Fruit fly (Drosophila melanogaster) whole organism, embryonic: ENCODE data around the gene CG9008.
A peak's percentile ranks its signal among the peaks of the same experiment; 100 is the strongest.

ENCODE experiments used
- BEAF-32 ChIP-seq: fragments of 200-800 bp; sonication (Bioruptor generic); optimal IDR thresholded peaks from 3 replicates; lab custom pipeline; 2017; ENCODE audit warnings: missing biosample characterization, missing genetic modification characterization, mild to moderate bottlenecking, moderate library complexity, missing genetic modification reagents
- CG10462 ChIP-seq: fragments of 200-800 bp; sonication (Bioruptor generic); optimal IDR thresholded peaks from 2 replicates; lab custom pipeline; 2016; ENCODE audit warnings: missing biosample characterization, missing genetic modification characterization
- CG11695 ChIP-seq: fragments of 200-800 bp; sonication (Bioruptor generic); IDR thresholded peaks from 3 replicates; pipeline ENCODE4 v1.3.6; 2022; ENCODE audit warnings: missing biosample characterization, missing genetic modification characterization
- CG13287 ChIP-seq: fragments of 200-800 bp; sonication (Bioruptor generic); IDR thresholded peaks from 2 replicates; pipeline ENCODE4 v1.3.6; 2022; ENCODE audit warnings: missing biosample characterization, missing genetic modification characterization; ENCODE audit not compliant: partially characterized antibody
- CG15514 ChIP-seq: fragments of 200-800 bp; sonication (Bioruptor generic); optimal IDR thresholded peaks from 3 replicates; lab custom pipeline; 2017; ENCODE audit warnings: missing biosample characterization, missing genetic modification characterization, mild to moderate bottlenecking, moderate library complexity, missing genetic modification reagents
- CG17385 ChIP-seq: fragments of 200-800 bp; sonication (Bioruptor generic); optimal IDR thresholded peaks from 3 replicates; lab custom pipeline; 2018; ENCODE audit warnings: missing biosample characterization, mild to moderate bottlenecking, missing genetic modification characterization
- CG2116 ChIP-seq: fragments of 200-800 bp; sonication (Bioruptor generic); optimal IDR thresholded peaks from 3 replicates; lab custom pipeline; 2018; ENCODE audit warnings: missing biosample characterization, mild to moderate bottlenecking, missing genetic modification characterization
- CG31224 ChIP-seq: fragments of 200-800 bp; sonication (Bioruptor generic); IDR thresholded peaks from 2 replicates; pipeline ENCODE4 v1.3.6; 2022; ENCODE audit warnings: missing biosample characterization, missing genetic modification characterization
- CG31365 ChIP-seq: fragments of 200-800 bp; sonication (Bioruptor generic); optimal IDR thresholded peaks from 2 replicates; lab custom pipeline; 2018; ENCODE audit warnings: missing biosample characterization, mild to moderate bottlenecking, missing genetic modification characterization
- CG34224 ChIP-seq: fragments of 200-800 bp; sonication (Bioruptor generic); IDR thresholded peaks from 3 replicates; pipeline ENCODE4 v1.3.6; 2022; ENCODE audit warnings: missing biosample characterization, missing genetic modification characterization; ENCODE audit not compliant: partially characterized antibody
- CG4617 ChIP-seq: fragments of 200-800 bp; sonication (Bioruptor generic); optimal IDR thresholded peaks from 3 replicates; lab custom pipeline; 2016; ENCODE audit warnings: missing biosample characterization, missing genetic modification characterization, borderline replicate concordance
- CG6813 ChIP-seq: fragments of 200-800 bp; sonication (Bioruptor generic); optimal IDR thresholded peaks from 2 replicates; lab custom pipeline; 2017; ENCODE audit warnings: missing biosample characterization, missing genetic modification characterization, mild to moderate bottlenecking, moderate library complexity, missing genetic modification reagents
- CG8478 ChIP-seq: fragments of >200 bp; optimal IDR thresholded peaks from 2 replicates; lab custom pipeline; 2018
- CG8765 ChIP-seq: fragments of 200-800 bp; sonication (Bioruptor generic); IDR thresholded peaks from 2 replicates; pipeline ENCODE4 v1.3.6; 2022; ENCODE audit warnings: missing biosample characterization, missing genetic modification characterization
- CG8924 ChIP-seq: fragments of 200-800 bp; optimal IDR thresholded peaks from 3 replicates; lab custom pipeline; 2019; ENCODE audit warnings: missing biosample characterization, mild to moderate bottlenecking, missing genetic modification characterization, moderate library complexity
- CG8944 ChIP-seq: fragments of 200-800 bp; sonication (Bioruptor generic); optimal IDR thresholded peaks from 3 replicates; lab custom pipeline; 2016; ENCODE audit warnings: missing biosample characterization, missing genetic modification characterization
- CG9609 ChIP-seq: fragments of 200-800 bp; sonication (Bioruptor generic); optimal IDR thresholded peaks from 3 replicates; lab custom pipeline; 2016; ENCODE audit warnings: missing biosample characterization, missing genetic modification characterization
- CG9797 ChIP-seq: fragments of 200-800 bp; sonication (Bioruptor generic); optimal IDR thresholded peaks from 3 replicates; lab custom pipeline; 2018; ENCODE audit warnings: missing biosample characterization, mild to moderate bottlenecking, missing genetic modification characterization
- Dp ChIP-seq: fragments of 200-800 bp; sonication (Bioruptor generic); optimal IDR thresholded peaks from 2 replicates; lab custom pipeline; 2018; ENCODE audit warnings: missing biosample characterization, mild to moderate bottlenecking, missing genetic modification characterization, moderate library complexity
- E2f2 ChIP-seq: fragments of 200-800 bp; sonication (Bioruptor generic); IDR thresholded peaks from 2 replicates; pipeline ENCODE4 v1.3.6; 2022; ENCODE audit warnings: missing biosample characterization, missing genetic modification characterization
- Ets97D ChIP-seq: fragments of 200-800 bp; sonication (Bioruptor generic); optimal IDR thresholded peaks from 3 replicates; lab custom pipeline; 2016; ENCODE audit warnings: missing biosample characterization, missing genetic modification characterization
- Kr ChIP-seq: fragments of 200-800 bp; sonication (Bioruptor generic); optimal IDR thresholded peaks from 2 replicates; lab custom pipeline; 2017; ENCODE audit warnings: missing biosample characterization, mild to moderate bottlenecking, missing genetic modification characterization
- MBD-R2 ChIP-seq: fragments of 200-800 bp; sonication (Bioruptor generic); IDR thresholded peaks from 2 replicates; pipeline ENCODE4 v1.3.6; 2022; ENCODE audit warnings: missing biosample characterization, missing genetic modification characterization
- MESR4 ChIP-seq: fragments of 200-800 bp; sonication (Bioruptor generic); optimal IDR thresholded peaks from 2 replicates; lab custom pipeline; 2018; ENCODE audit warnings: missing biosample characterization, mild to moderate bottlenecking, missing genetic modification characterization, moderate library complexity
- Myb ChIP-seq: fragments of 200-800 bp; sonication (Bioruptor generic); optimal IDR thresholded peaks from 2 replicates; lab custom pipeline; 2016; ENCODE audit warnings: missing biosample characterization, missing genetic modification characterization
- YL-1 ChIP-seq: fragments of 200-800 bp; sonication (Bioruptor generic); optimal IDR thresholded peaks from 3 replicates; lab custom pipeline; 2017; ENCODE audit warnings: missing biosample characterization, mild to moderate bottlenecking, missing genetic modification characterization
- amos ChIP-seq: fragments of 200-800 bp; sonication (Bioruptor generic); IDR thresholded peaks from 2 replicates; pipeline ENCODE4 v1.3.6; 2022; ENCODE audit warnings: missing biosample characterization, missing genetic modification characterization; ENCODE audit not compliant: partially characterized antibody
- crol ChIP-seq: fragments of 200-800 bp; sonication (Bioruptor generic); IDR thresholded peaks from 2 replicates; pipeline ENCODE4 v1.3.6; 2022; ENCODE audit warnings: missing biosample characterization, missing genetic modification characterization
- danr ChIP-seq: fragments of 200-800 bp; sonication (Bioruptor generic); IDR thresholded peaks from 2 replicates; pipeline ENCODE4 v1.3.6; 2022; ENCODE audit warnings: missing biosample characterization, missing genetic modification characterization
- fd64A ChIP-seq: fragments of 200-800 bp; sonication (Bioruptor generic); optimal IDR thresholded peaks from 3 replicates; lab custom pipeline; 2018; ENCODE audit warnings: missing biosample characterization, mild to moderate bottlenecking, missing genetic modification characterization
- gcm2 ChIP-seq: fragments of 200-800 bp; sonication (Bioruptor generic); optimal IDR thresholded peaks from 2 replicates; lab custom pipeline; 2016; ENCODE audit warnings: missing biosample characterization, missing genetic modification characterization
- gfzf ChIP-seq: fragments of 200-800 bp; sonication (Bioruptor generic); optimal IDR thresholded peaks from 2 replicates; lab custom pipeline; 2016; ENCODE audit warnings: missing biosample characterization, mild to moderate bottlenecking, missing genetic modification characterization, moderate library complexity
- grau ChIP-seq: fragments of 200-800 bp; optimal IDR thresholded peaks from 3 replicates; lab custom pipeline; 2019; ENCODE audit warnings: missing biosample characterization, mild to moderate bottlenecking, missing genetic modification characterization, moderate library complexity
- nau ChIP-seq: fragments of 200-800 bp; sonication (Bioruptor generic); optimal IDR thresholded peaks from 3 replicates; lab custom pipeline; 2017; ENCODE audit warnings: missing biosample characterization, mild to moderate bottlenecking, missing genetic modification characterization, missing genetic modification reagents
- peb ChIP-seq: fragments of 200-800 bp; sonication (Bioruptor generic); IDR thresholded peaks from 2 replicates; pipeline ENCODE4 v1.3.6; 2022; ENCODE audit warnings: missing biosample characterization, missing genetic modification characterization
- pzg ChIP-seq: fragments of 200-800 bp; sonication (Bioruptor generic); optimal IDR thresholded peaks from 3 replicates; lab custom pipeline; 2018; ENCODE audit warnings: missing biosample characterization, mild to moderate bottlenecking, missing genetic modification characterization, moderate library complexity
- ranshi ChIP-seq: fragments of 200-800 bp; sonication (Bioruptor generic); IDR thresholded peaks from 2 replicates; pipeline ENCODE4 v1.3.6; 2022; ENCODE audit warnings: missing biosample characterization, missing genetic modification characterization
- repo ChIP-seq: fragments of 200-800 bp; sonication (Bioruptor generic); optimal IDR thresholded peaks from 2 replicates; lab custom pipeline; 2016; ENCODE audit warnings: missing biosample characterization, missing genetic modification characterization
- wek ChIP-seq: fragments of 200-800 bp; sonication (Bioruptor generic); optimal IDR thresholded peaks from 3 replicates; lab custom pipeline; 2018; ENCODE audit warnings: missing biosample characterization, mild to moderate bottlenecking, missing genetic modification characterization, moderate library complexity

Gene CG9008

dm6 chr2L:13827557-13827956 is 47.6 kb upstream of the CG9008 start, which contains the start of gene PolG1:
PolG1 (minus strand) TSS chr2L:13827772.
- TF ChIP-seq CG9797 (GFP tag; lab: Kevin White, UChicago) (peak; percentile 64), BEAF-32 (GFP tag; lab: Kevin White, UChicago) (peak; percentile 28), Myb (GFP tag; lab: Kevin White, UChicago) (peak; percentile 81), YL-1 (GFP tag; lab: Kevin White, UChicago) (peak; percentile 24), amos (GFP tag; lab: Robert Waterston, UW) (0 out of 2 replicates have a peak, but pooled peaks have one; percentile 8), CG8765 (no peak), CG4617 (GFP tag; lab: Kevin White, UChicago) (peak; percentile 22), pzg (GFP tag; lab: Kevin White, UChicago) (peak; percentile 29), CG2116 (GFP tag; lab: Kevin White, UChicago) (peak; percentile 12), danr (GFP tag; lab: Robert Waterston, UW) (no peak), MBD-R2 (GFP tag; lab: Robert Waterston, UW) (peak; percentile 58), E2f2 (GFP tag; lab: Robert Waterston, UW) (peak; percentile 31), grau (tag; lab: Kevin White, UChicago) (no peak), MESR4 (peak; percentile 14), Dp (GFP tag; lab: Kevin White, UChicago) (peak; percentile 38), gcm2 (no peak), gfzf (GFP tag; lab: Kevin White, UChicago) (peak; percentile 66), repo (GFP tag; lab: Kevin White, UChicago) (no peak), CG34224 (GFP tag; lab: Robert Waterston, UW) (peak; percentile 20; the same call in 1 of the 3 replicates), CG6813 (no peak), CG13287 (GFP tag; lab: Robert Waterston, UW) (peak; percentile 28; the same call in 1 of the 2 replicates)
- TF ChIP-seq, all 482 proteins: peak for 15

- TF ChIP-seq Kr (no peak), CG15514 (GFP tag; lab: Kevin White, UChicago) (no peak), CG8944 (no peak), CG10462 (GFP tag; lab: Kevin White, UChicago) (no peak), CG8924 (tag; lab: Kevin White, UChicago) (no peak), CG34224 (GFP tag; lab: Robert Waterston, UW) (no peak), CG9609 (no peak), CG11695 (GFP tag; lab: Robert Waterston, UW) (no peak), Ets97D (GFP tag; lab: Kevin White, UChicago) (no peak), peb (GFP tag; lab: Robert Waterston, UW) (no peak), CG17385 (GFP tag; lab: Kevin White, UChicago) (no peak), CG31224 (GFP tag; lab: Robert Waterston, UW) (no peak), fd64A (no peak), nau (GFP tag; lab: Kevin White, UChicago) (no peak), ranshi (GFP tag; lab: Robert Waterston, UW) (no peak), CG8478 (lab: Kevin White, UChicago) (no peak)
These were observed 41.0 kb upstream of the CG9008 start, which contains the start of gene b for dm6 chr2L:13820948-13821347. b (plus strand) TSS chr2L:13821248.

- TF ChIP-seq crol (GFP tag; lab: Robert Waterston, UW) (0 out of 2 replicates have a peak, but pooled peaks have one; percentile 20), CG31365 (tag; lab: Kevin White, UChicago) (no peak), wek (GFP tag; lab: Kevin White, UChicago) (no peak)
These were observed 40.2 kb upstream of the CG9008 start for dm6 chr2L:13820176-13820575.
